Worm (Caenorhabditis elegans): Measurements from ENCODE around the gene F08F8.9.

DNA sequence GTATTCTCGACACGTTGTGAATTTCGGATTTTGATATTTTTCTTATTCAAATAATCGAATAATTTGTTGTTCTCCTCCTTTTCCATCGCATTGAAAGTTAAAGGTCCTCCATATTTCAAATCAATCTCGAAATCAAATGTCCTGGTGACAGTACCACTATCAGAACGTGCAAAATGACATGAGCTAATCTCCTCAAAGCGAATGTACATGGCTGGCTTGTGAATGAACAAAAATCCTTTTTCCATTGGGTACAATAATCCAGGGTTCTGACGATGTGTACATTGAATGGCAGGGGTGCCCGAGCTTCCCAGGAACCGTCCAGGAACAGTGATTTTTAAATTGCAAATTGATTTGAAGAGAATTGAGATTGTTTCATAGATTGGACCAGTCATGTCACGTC is 26.3 kb upstream of the F08F8.9 start:
- TF ChIP-seq ama-1 (optimal IDR thresholded peaks at IDR 0.05) (no peak), B0310.2 (tag; optimal IDR thresholded peaks at IDR 0.05) (no peak), hnd-1 (tag; optimal IDR thresholded peaks at IDR 0.05) (no peak), ets-7 (tag; optimal IDR thresholded peaks at IDR 0.05) (no peak), scrt-1 (GFP tag; IDR thresholded peaks at IDR 0.05) (no peak), F13C5.2 (tag; optimal IDR thresholded peaks at IDR 0.05) (no peak)
